Worm (Caenorhabditis elegans): ENCODE results near the gene C48B4.11.

Gene C48B4.11

DNA sequence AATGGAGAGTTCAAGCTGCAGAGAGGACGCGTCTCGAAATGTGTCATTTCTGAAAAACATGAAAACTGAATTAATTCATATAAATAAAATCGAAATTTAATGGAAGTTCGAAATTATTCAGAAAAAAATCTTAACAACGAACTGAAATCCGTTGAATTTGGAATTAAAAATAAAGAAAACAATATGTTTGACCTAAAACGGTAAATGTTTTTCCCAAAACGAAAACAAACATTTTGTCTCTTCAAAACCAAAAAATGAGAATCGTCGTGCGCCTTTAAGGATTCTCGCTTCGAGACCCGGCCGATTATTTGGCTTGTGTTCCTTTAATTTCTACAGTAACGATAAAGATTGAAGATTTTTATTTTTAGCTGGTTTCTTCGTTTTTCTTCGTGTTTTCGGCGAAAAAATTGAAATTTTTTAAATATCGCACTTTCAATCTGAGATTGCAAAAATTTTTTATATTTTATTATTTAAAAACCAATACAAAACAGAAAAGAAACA lies 6.5 kb downstream of the C48B4.11 start, which contains the start of gene C48B4.7:
TSS of gene C48B4.7 (minus strand) at position 51 of the 501 bp plus-strand sequence.
- TF ChIP-seq nhr-67 (tag; optimal IDR thresholded peaks at IDR 0.05) (no peak), pqm-1 (tag; optimal IDR thresholded peaks at IDR 0.05) (no peak), egl-27 (tag; optimal IDR thresholded peaks at IDR 0.05) (no peak), fkh-2 (tag; optimal IDR thresholded peaks at IDR 0.05) (no peak), ztf-11 (tag; optimal IDR thresholded peaks at IDR 0.05) (no peak), zag-1 (tag; optimal IDR thresholded peaks at IDR 0.05) (no peak), snpc-4 (tag; optimal IDR thresholded peaks at IDR 0.05) (no peak), fos-1 (tag; optimal IDR thresholded peaks at IDR 0.05) (no peak), ama-1 (optimal IDR thresholded peaks at IDR 0.05) (no peak), nfya-1 (tag; optimal IDR thresholded peaks at IDR 0.05; ENCODE audit: insufficient read depth) (no peak)

DNA sequence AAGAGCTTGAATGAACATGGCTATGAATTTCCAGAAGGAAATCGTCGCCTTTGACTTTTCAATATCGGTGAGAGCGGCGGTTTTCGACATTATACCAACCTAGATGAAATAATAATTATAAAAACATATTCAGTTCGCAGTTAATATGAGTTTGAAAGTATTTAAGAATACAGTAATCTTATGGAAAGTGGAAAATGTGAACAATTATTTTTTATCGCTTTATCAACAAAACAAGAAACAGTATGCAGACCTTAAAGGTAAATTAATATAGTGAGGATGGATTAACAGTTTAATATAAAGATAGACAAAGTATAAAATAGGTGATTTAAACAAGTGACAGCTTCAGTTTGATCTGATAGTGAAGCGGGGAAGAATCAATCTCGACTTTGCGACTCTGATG lies 7.5 kb downstream of the C48B4.11 start, which contains the start of gene C48B4.6:
TSS of gene C48B4.6 (minus strand) at position 101 of the 400 bp plus-strand sequence.
- no peak for TF ChIP-seq nhr-77 (tag; optimal IDR thresholded peaks at IDR 0.05)
- TF ChIP-seq pqm-1 (tag; optimal IDR thresholded peaks at IDR 0.05), result no peak
- no peak for TF ChIP-seq ceh-28 (tag; optimal IDR thresholded peaks at IDR 0.05)

DNA sequence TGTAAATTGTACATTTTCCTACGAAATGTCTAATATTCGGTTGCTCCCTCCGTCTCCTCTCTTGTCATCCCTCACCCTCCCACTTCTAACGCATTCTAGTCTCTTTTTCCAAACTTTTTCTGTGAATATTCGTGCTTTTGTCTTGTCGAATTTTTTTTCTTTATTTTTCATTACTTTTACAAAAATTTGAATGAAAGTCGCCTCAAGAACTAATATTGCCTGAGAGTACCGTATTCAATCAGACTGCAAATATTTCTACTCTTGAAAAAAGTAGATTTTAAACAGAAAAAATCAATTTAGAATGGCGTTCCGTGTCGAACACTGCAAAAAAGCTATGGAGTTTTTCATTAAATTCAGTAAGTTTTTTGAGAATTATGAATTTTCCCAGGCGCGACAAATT lies 9.6 kb downstream of the C48B4.11 start, which contains the start of gene ZK1098.11:
TSS of gene ZK1098.11 (plus strand) at position 301 of the 400 bp plus-strand sequence.
- no peak for TF ChIP-seq nhr-12 (tag; optimal IDR thresholded peaks at IDR 0.05)
- TF ChIP-seq snpc-4 (tag; optimal IDR thresholded peaks at IDR 0.05), result no peak
- TF ChIP-seq nhr-76 (tag; optimal IDR thresholded peaks at IDR 0.05), result no peak
- TF ChIP-seq R02D3.7 (tag; optimal IDR thresholded peaks at IDR 0.05), result no peak
- TF ChIP-seq elt-3 (tag; optimal IDR thresholded peaks at IDR 0.05), result no peak
- TF ChIP-seq eor-1 (tag; optimal IDR thresholded peaks at IDR 0.05), result no peak
- TF ChIP-seq daf-12 (tag; optimal IDR thresholded peaks at IDR 0.05), result no peak
- no peak for TF ChIP-seq hmg-11 (tag; optimal IDR thresholded peaks at IDR 0.05)
- no peak for TF ChIP-seq pha-4 (tag; optimal IDR thresholded peaks at IDR 0.05)
- TF ChIP-seq nhr-25 (tag; optimal IDR thresholded peaks at IDR 0.05), result no peak

DNA sequence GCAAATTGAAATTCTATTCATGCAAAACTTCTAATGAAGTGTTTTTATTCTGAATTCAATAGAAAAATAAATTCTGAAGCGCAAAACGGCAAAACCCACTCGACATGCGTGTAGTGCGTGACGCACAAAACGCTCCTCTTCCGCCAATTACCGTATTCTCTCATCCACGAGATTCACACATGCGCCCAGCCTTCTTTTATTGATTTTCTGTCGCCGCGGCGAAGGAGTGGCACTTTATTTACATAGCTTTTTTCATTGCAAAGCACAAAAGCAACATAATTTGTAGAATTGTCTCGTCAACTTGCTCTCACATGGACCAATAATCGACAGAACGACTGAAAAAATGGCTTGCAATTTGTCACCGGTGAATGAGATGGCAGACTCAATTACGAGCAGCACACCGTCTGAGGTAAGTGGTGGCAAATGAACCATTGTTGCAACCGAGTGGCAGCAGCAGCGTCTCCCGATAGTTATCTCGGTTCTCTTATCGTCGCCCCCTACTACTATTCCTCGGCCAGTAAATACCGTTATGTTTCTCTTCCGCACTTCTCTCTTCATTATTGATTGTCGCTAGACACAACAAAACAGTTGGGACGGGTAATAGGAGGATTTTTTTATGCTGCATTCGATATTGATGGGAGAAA lies 19.8 kb downstream of the C48B4.11 start, which contains the start of gene unc-16:
TSS of gene unc-16 (plus strand) at position 243 of the 644 bp plus-strand sequence.
- TF ChIP-seq ceh-28 (tag; optimal IDR thresholded peaks at IDR 0.05) (peak; percentile 90), daf-12 (tag; optimal IDR thresholded peaks at IDR 0.05) (no peak), nfya-1 (tag; optimal IDR thresholded peaks at IDR 0.05; ENCODE audit: insufficient read depth) (peak; percentile 96), jun-1 (tag; optimal IDR thresholded peaks at IDR 0.05) (peak; percentile 27), nhr-11 (tag; optimal IDR thresholded peaks at IDR 0.05) (no peak), ZK546.5 (tag; optimal IDR thresholded peaks at IDR 0.05) (no peak), nhr-77 (tag; optimal IDR thresholded peaks at IDR 0.05) (no peak), nhr-12 (tag; optimal IDR thresholded peaks at IDR 0.05) (no peak), pqm-1 (tag; optimal IDR thresholded peaks at IDR 0.05) (peak; percentile 23), sea-2 (GFP tag; optimal IDR thresholded peaks at IDR 0.05) (peak; percentile 73), ztf-11 (tag; optimal IDR thresholded peaks at IDR 0.05) (no peak), nhr-23 (tag; optimal IDR thresholded peaks at IDR 0.05) (peak; percentile 63), R02D3.7 (tag; optimal IDR thresholded peaks at IDR 0.05) (peak; percentile 70), fos-1 (tag; optimal IDR thresholded peaks at IDR 0.05) (no peak), elt-2 (tag; optimal IDR thresholded peaks at IDR 0.05) (peak; percentile 72), elt-3 (tag; optimal IDR thresholded peaks at IDR 0.05) (no peak), egl-27 (tag; optimal IDR thresholded peaks at IDR 0.05) (no peak), nhr-67 (tag; optimal IDR thresholded peaks at IDR 0.05) (no peak), nhr-76 (tag; optimal IDR thresholded peaks at IDR 0.05) (no peak), lin-39 (tag; optimal IDR thresholded peaks at IDR 0.05) (peak; percentile 85), nhr-237 (tag; optimal IDR thresholded peaks at IDR 0.05) (no peak), mml-1 (tag; optimal IDR thresholded peaks at IDR 0.05) (peak; percentile 87), nhr-25 (tag; optimal IDR thresholded peaks at IDR 0.05) (peak; percentile 56), ceh-16 (tag; optimal IDR thresholded peaks at IDR 0.05) (no peak), elt-1 (tag; optimal IDR thresholded peaks at IDR 0.05) (no peak), pha-4 (tag; optimal IDR thresholded peaks at IDR 0.05) (peak; percentile 97), nhr-28 (tag; optimal IDR thresholded peaks at IDR 0.05) (no peak), mdl-1 (tag; optimal IDR thresholded peaks at IDR 0.05) (peak; percentile 87), unc-39 (tag; optimal IDR thresholded peaks at IDR 0.05) (no peak), ceh-9 (tag; optimal IDR thresholded peaks at IDR 0.05) (no peak), aly-2 (tag; optimal IDR thresholded peaks at IDR 0.05) (no peak), hmg-11 (tag; optimal IDR thresholded peaks at IDR 0.05) (peak; percentile 90), nhr-43 (tag; optimal IDR thresholded peaks at IDR 0.05; ENCODE audit: poor library complexity, severe bottlenecking) (peak; percentile 57), fkh-10 (GFP tag; optimal IDR thresholded peaks at IDR 0.05) (peak; percentile 44), ztf-4 (tag; optimal IDR thresholded peaks at IDR 0.05) (no peak), unc-62 (GFP tag; optimal IDR thresholded peaks at IDR 0.05) (peak; percentile 70), ama-1 (optimal IDR thresholded peaks at IDR 0.05) (peak; percentile 58), egl-5 (tag; optimal IDR thresholded peaks at IDR 0.05) (peak; percentile 88), zag-1 (tag; optimal IDR thresholded peaks at IDR 0.05) (no peak), tbx-2 (tag; optimal IDR thresholded peaks at IDR 0.05) (peak; percentile 82), eor-1 (tag; optimal IDR thresholded peaks at IDR 0.05) (peak in 1 of 2 experiments; percentile 13)

All from whole organism, L3 larva.